Fruit fly (Drosophila melanogaster): ENCODE data around the gene amos.

DNA sequence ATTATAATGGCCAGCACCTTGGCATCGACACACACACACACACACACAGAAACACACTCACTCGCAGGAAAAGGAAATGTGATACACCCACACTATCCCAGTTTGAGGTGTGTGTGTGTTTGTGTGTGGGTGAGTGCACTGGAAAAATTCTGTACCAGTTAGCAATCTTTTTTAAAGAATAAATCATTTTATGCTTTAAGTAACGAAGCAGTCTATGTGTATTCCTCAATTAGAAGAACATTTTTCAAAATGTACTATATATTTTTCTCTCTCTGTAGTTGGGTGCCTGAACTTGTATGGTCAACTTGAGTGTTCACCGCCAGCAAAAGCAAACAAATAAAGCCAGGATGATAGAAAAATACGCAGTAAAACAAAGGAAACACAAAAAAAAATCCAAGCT, 12.1 kb downstream of the amos start:
- no peak for TF ChIP-seq CG8478 (optimal IDR thresholded peaks at IDR 0.05)
- no peak for TF ChIP-seq CTCF (optimal IDR thresholded peaks at IDR 0.05)

Data from S2 (cell line).